Fruit fly (Drosophila melanogaster): ENCODE measurements around the gene sog.

Gene sog

DNA sequence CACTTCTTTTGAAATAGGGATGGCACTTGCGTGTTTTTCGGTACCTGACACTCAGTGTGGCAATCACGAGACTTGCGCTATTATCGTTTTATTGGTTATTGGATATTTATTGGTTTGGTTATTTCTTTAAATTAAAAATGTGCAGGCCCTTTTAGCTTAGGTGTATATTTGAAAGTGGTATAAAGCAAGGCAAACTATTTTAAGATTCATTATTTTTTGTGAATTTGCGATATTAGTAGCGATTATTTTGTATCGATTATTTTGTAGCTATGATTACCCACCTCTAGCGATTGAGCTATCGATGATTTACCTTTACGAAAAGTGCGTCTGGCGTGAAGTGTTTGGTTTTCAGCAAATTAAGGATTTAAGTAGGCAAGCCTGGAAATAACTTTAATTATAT is 50.4 kb downstream of the sog start, which contains the start of the genes CG9215 and CG8097 (continued):
- TF ChIP-seq Xbp1 (GFP tag; optimal IDR thresholded peaks at IDR 0.05), result peak; percentile 39
- TF ChIP-seq stc (GFP tag; IDR thresholded peaks at IDR 0.05), result no peak
- TF ChIP-seq CG15601 (tag; optimal IDR thresholded peaks at IDR 0.05), result peak; percentile 21
- TF ChIP-seq vnd (GFP tag; IDR thresholded peaks at IDR 0.05; ENCODE audit: partially characterized antibody), result peak; percentile 97
- TF ChIP-seq shn (GFP tag; optimal IDR thresholded peaks at IDR 0.05), result peak; percentile 47
- TF ChIP-seq CG9797 (GFP tag; optimal IDR thresholded peaks at IDR 0.05), result peak; percentile 31
- TF ChIP-seq slbo (GFP tag; IDR thresholded peaks at IDR 0.05), result peak; percentile 53; the same call in 1 of the 2 replicates
- peak; percentile 15 for TF ChIP-seq CG7556 (GFP tag; optimal IDR thresholded peaks at IDR 0.05)
- TF ChIP-seq Fer1 (GFP tag; optimal IDR thresholded peaks at IDR 0.05), result peak; percentile 27
- peak; percentile 14 to 58 for TF ChIP-seq dpn (GFP tag; optimal IDR thresholded peaks at IDR 0.05)
- TF ChIP-seq NfI (GFP tag; optimal IDR thresholded peaks at IDR 0.05), result no peak
- TF ChIP-seq slou (GFP tag; optimal IDR thresholded peaks at IDR 0.05), result peak; percentile 36
- peak; percentile 36 for TF ChIP-seq CG9727 (GFP tag; optimal IDR thresholded peaks at IDR 0.05)
- no peak for TF ChIP-seq CG1603 (tag; optimal IDR thresholded peaks at IDR 0.05)
- no peak for TF ChIP-seq ash1 (GFP tag; optimal IDR thresholded peaks at IDR 0.05)
- no peak for TF ChIP-seq otp (GFP tag; IDR thresholded peaks at IDR 0.05)
- peak; percentile 22; the same call in 1 of the 2 replicates for TF ChIP-seq lmd (GFP tag; IDR thresholded peaks at IDR 0.05)
- TF ChIP-seq Chrac-16 (GFP tag; optimal IDR thresholded peaks at IDR 0.05), result peak; percentile 40
- no peak for TF ChIP-seq CG6813 (GFP tag; optimal IDR thresholded peaks at IDR 0.05)
- TF ChIP-seq CG2120 (GFP tag; optimal IDR thresholded peaks at IDR 0.05), result peak; percentile 62
- peak; percentile 12 to 42 for TF ChIP-seq Pdp1 (GFP tag; optimal IDR thresholded peaks at IDR 0.05)
- TF ChIP-seq toy (GFP tag; IDR thresholded peaks at IDR 0.05), result no peak
- peak; percentile 59 for TF ChIP-seq HLH54F (GFP tag; optimal IDR thresholded peaks at IDR 0.05)
- no peak for TF ChIP-seq CG6689 (GFP tag; IDR thresholded peaks at IDR 0.05)
- TF ChIP-seq cato (GFP tag; optimal IDR thresholded peaks at IDR 0.05; ENCODE audit: borderline replicate concordance), result no peak
- peak; percentile 42 for TF ChIP-seq CG33557 (GFP tag; optimal IDR thresholded peaks at IDR 0.05)
- TF ChIP-seq so (GFP tag; IDR thresholded peaks at IDR 0.05), result no peak
- peak; percentile 41 for TF ChIP-seq CG7786 (GFP tag; optimal IDR thresholded peaks at IDR 0.05)
- TF ChIP-seq CG15479 (GFP tag; optimal IDR thresholded peaks at IDR 0.05), result peak; percentile 9
- TF ChIP-seq CG9437 (GFP tag; optimal IDR thresholded peaks at IDR 0.05), result peak; percentile 61
- TF ChIP-seq CG11456 (GFP tag; IDR thresholded peaks at IDR 0.05), result no peak
- peak; percentile 87 for TF ChIP-seq CG6791 (GFP tag; IDR thresholded peaks at IDR 0.05; ENCODE audit: partially characterized antibody)
- TF ChIP-seq CG16779 (GFP tag; IDR thresholded peaks at IDR 0.05), result no peak
- TF ChIP-seq Sin3A (optimal IDR thresholded peaks at IDR 0.05), result peak; percentile 78
- TF ChIP-seq CG13287 (GFP tag; IDR thresholded peaks at IDR 0.05; ENCODE audit: partially characterized antibody), result peak; percentile 96
- TF ChIP-seq seq (GFP tag; IDR thresholded peaks at IDR 0.05), result no peak
- peak; percentile 48 for TF ChIP-seq CG12391 (tag; optimal IDR thresholded peaks at IDR 0.05)
- no peak for TF ChIP-seq pros (GFP tag; optimal IDR thresholded peaks at IDR 0.05)
- TF ChIP-seq pum (GFP tag; optimal IDR thresholded peaks at IDR 0.05), result peak; percentile 23
- peak; percentile 27 for TF ChIP-seq CG34376 (GFP tag; optimal IDR thresholded peaks at IDR 0.05)
- TF ChIP-seq sima (GFP tag; optimal IDR thresholded peaks at IDR 0.05), result no peak
- TF ChIP-seq Side (GFP tag; optimal IDR thresholded peaks at IDR 0.05), result peak; percentile 43
- TF ChIP-seq fd96Cb (tag; optimal IDR thresholded peaks at IDR 0.05), result no peak
- peak; percentile 30 for TF ChIP-seq ind (GFP tag; optimal IDR thresholded peaks at IDR 0.05)
- peak; percentile 2 for TF ChIP-seq nerfin-1 (tag; optimal IDR thresholded peaks at IDR 0.05)
- 0 out of 3 replicates have a peak, but pooled peaks have one; percentile 15 for TF ChIP-seq Dbx (GFP tag; IDR thresholded peaks at IDR 0.05)
- TF ChIP-seq CG18262 (tag; optimal IDR thresholded peaks at IDR 0.05), result peak; percentile 11
- TF ChIP-seq CG8924 (tag; optimal IDR thresholded peaks at IDR 0.05), result peak; percentile 27
- TF ChIP-seq phol (tag; optimal IDR thresholded peaks at IDR 0.05), result peak; percentile 56
- TF ChIP-seq CG13424 (tag; optimal IDR thresholded peaks at IDR 0.05), result peak; percentile 50
- no peak for TF ChIP-seq insv (GFP tag; optimal IDR thresholded peaks at IDR 0.05)
